Fruit fly (Drosophila melanogaster) whole organism, embryonic: ENCODE measurements around the gene CG6912.
A peak's percentile ranks its signal among the peaks of the same experiment; 100 is the strongest.

Source experiments
- Adf1 ChIP-seq: fragments of 200-800 bp; sonication (Bioruptor generic); IDR thresholded peaks from 2 replicates; pipeline ENCODE4 v1.3.6; 2022; ENCODE audit warnings: missing biosample characterization, missing genetic modification characterization
- Antp ChIP-seq: fragments of 200-800 bp; sonication (Bioruptor generic); optimal IDR thresholded peaks from 3 replicates; lab custom pipeline; 2016; ENCODE audit warnings: missing biosample characterization, missing genetic modification characterization
- Asciz ChIP-seq: fragments of 200-800 bp; sonication (Bioruptor generic); optimal IDR thresholded peaks from 2 replicates; lab custom pipeline; 2017; ENCODE audit warnings: missing biosample characterization, mild to moderate bottlenecking, missing genetic modification characterization, missing genetic modification reagents
- Atf3 ChIP-seq: fragments of 200-800 bp; sonication (Bioruptor generic); optimal IDR thresholded peaks from 3 replicates; lab custom pipeline; 2016; ENCODE audit warnings: missing biosample characterization, missing genetic modification characterization
- BtbVII ChIP-seq: fragments of 200-800 bp; sonication (Bioruptor generic); optimal IDR thresholded peaks from 3 replicates; lab custom pipeline; 2017; ENCODE audit warnings: missing biosample characterization, mild to moderate bottlenecking, missing genetic modification characterization
- CG10654 ChIP-seq: fragments of 200-800 bp; sonication (Bioruptor generic); optimal IDR thresholded peaks from 2 replicates; lab custom pipeline; 2016; ENCODE audit warnings: missing biosample characterization, missing genetic modification characterization
- CG11247 ChIP-seq: fragments of 200-800 bp; sonication (Bioruptor generic); IDR thresholded peaks from 2 replicates; pipeline ENCODE4 v1.3.6; 2022; ENCODE audit warnings: missing biosample characterization, missing genetic modification characterization
- CG12104 ChIP-seq: fragments of 200-800 bp; sonication (Bioruptor generic); optimal IDR thresholded peaks from 3 replicates; lab custom pipeline; 2016; ENCODE audit warnings: missing biosample characterization, missing genetic modification characterization
- CG13287 ChIP-seq: fragments of 200-800 bp; sonication (Bioruptor generic); IDR thresholded peaks from 2 replicates; pipeline ENCODE4 v1.3.6; 2022; ENCODE audit warnings: missing biosample characterization, missing genetic modification characterization; ENCODE audit not compliant: partially characterized antibody
- CG13775 ChIP-seq: fragments of 200-800 bp; sonication (Bioruptor generic); optimal IDR thresholded peaks from 3 replicates; lab custom pipeline; 2017; ENCODE audit warnings: missing biosample characterization, mild to moderate bottlenecking, missing genetic modification characterization
- CG14710 ChIP-seq: fragments of 200-800 bp; sonication (Bioruptor generic); optimal IDR thresholded peaks from 3 replicates; lab custom pipeline; 2019; ENCODE audit warnings: missing biosample characterization, mild to moderate bottlenecking, missing genetic modification characterization, moderate library complexity
- CG16815 ChIP-seq: fragments of 200-800 bp; sonication (Bioruptor generic); optimal IDR thresholded peaks from 3 replicates; lab custom pipeline; 2017; ENCODE audit warnings: missing biosample characterization, mild to moderate bottlenecking, missing genetic modification characterization
- CG17802 ChIP-seq: fragments of 200-800 bp; sonication (Bioruptor generic); optimal IDR thresholded peaks from 2 replicates; lab custom pipeline; 2018; ENCODE audit warnings: missing biosample characterization, mild to moderate bottlenecking, missing genetic modification characterization, moderate library complexity
- CG4707 ChIP-seq: fragments of 200-800 bp; sonication (Bioruptor generic); optimal IDR thresholded peaks from 2 replicates; lab custom pipeline; 2018; ENCODE audit warnings: missing biosample characterization, mild to moderate bottlenecking, missing genetic modification characterization, moderate library complexity
- CG8944 ChIP-seq: fragments of 200-800 bp; sonication (Bioruptor generic); optimal IDR thresholded peaks from 3 replicates; lab custom pipeline; 2016; ENCODE audit warnings: missing biosample characterization, missing genetic modification characterization
- CG9797 ChIP-seq: fragments of 200-800 bp; sonication (Bioruptor generic); optimal IDR thresholded peaks from 3 replicates; lab custom pipeline; 2018; ENCODE audit warnings: missing biosample characterization, mild to moderate bottlenecking, missing genetic modification characterization
- CG9876 ChIP-seq: fragments of 200-800 bp; sonication (Bioruptor generic); optimal IDR thresholded peaks from 2 replicates; lab custom pipeline; 2016; ENCODE audit warnings: missing biosample characterization, missing genetic modification characterization
- Dip3 ChIP-seq: fragments of 200-800 bp; sonication (Bioruptor generic); optimal IDR thresholded peaks from 3 replicates; lab custom pipeline; 2016; ENCODE audit warnings: missing biosample characterization, missing genetic modification characterization
- Dp ChIP-seq: fragments of 200-800 bp; sonication (Bioruptor generic); optimal IDR thresholded peaks from 2 replicates; lab custom pipeline; 2018; ENCODE audit warnings: missing biosample characterization, mild to moderate bottlenecking, missing genetic modification characterization, moderate library complexity
- HHEX ChIP-seq: fragments of 200-800 bp; sonication (Bioruptor generic); optimal IDR thresholded peaks from 3 replicates; lab custom pipeline; 2017; ENCODE audit warnings: missing biosample characterization, mild to moderate bottlenecking, missing genetic modification characterization, missing genetic modification reagents
- HLH3B ChIP-seq: fragments of 200-800 bp; sonication (Bioruptor generic); IDR thresholded peaks from 2 replicates; pipeline ENCODE4 v1.3.6; 2022; ENCODE audit warnings: missing biosample characterization, missing genetic modification characterization
- HLH54F ChIP-seq: fragments of 200-800 bp; sonication (Bioruptor generic); optimal IDR thresholded peaks from 3 replicates; lab custom pipeline; 2016; ENCODE audit warnings: missing biosample characterization, missing genetic modification characterization
- Hand ChIP-seq: fragments of 200-800 bp; sonication (Bioruptor generic); optimal IDR thresholded peaks from 2 replicates; lab custom pipeline; 2017; ENCODE audit warnings: mild to moderate bottlenecking, missing biosample characterization, missing genetic modification reagents, missing genetic modification characterization
- HmgD ChIP-seq: fragments of 200-800 bp; sonication (Bioruptor generic); optimal IDR thresholded peaks from 3 replicates; lab custom pipeline; 2016; ENCODE audit warnings: missing biosample characterization, missing genetic modification characterization
- Hsf ChIP-seq: fragments of 200-800 bp; sonication (Bioruptor generic); optimal IDR thresholded peaks from 3 replicates; lab custom pipeline; 2016; ENCODE audit warnings: missing biosample characterization, missing genetic modification characterization
- MTF-1 ChIP-seq: fragments of 200-800 bp; sonication (Bioruptor generic); optimal IDR thresholded peaks from 2 replicates; lab custom pipeline; 2018; ENCODE audit warnings: missing biosample characterization, mild to moderate bottlenecking, missing genetic modification characterization, borderline replicate concordance
- Meics ChIP-seq: fragments of 200-800 bp; sonication (Bioruptor generic); optimal IDR thresholded peaks from 2 replicates; lab custom pipeline; 2017; ENCODE audit warnings: missing biosample characterization, mild to moderate bottlenecking, missing genetic modification characterization
- NFAT ChIP-seq: fragments of 200-800 bp; sonication (Bioruptor generic); IDR thresholded peaks from 2 replicates; pipeline ENCODE4 v1.3.6; 2022; ENCODE audit warnings: missing biosample characterization, missing genetic modification characterization
- Poxn ChIP-seq: fragments of 200-800 bp; sonication (Bioruptor generic); IDR thresholded peaks from 2 replicates; pipeline ENCODE4 v1.3.6; 2022; ENCODE audit warnings: missing biosample characterization, missing genetic modification characterization
- Sox102F ChIP-seq: fragments of 200-800 bp; sonication (Bioruptor generic); optimal IDR thresholded peaks from 2 replicates; lab custom pipeline; 2018; ENCODE audit warnings: missing biosample characterization, mild to moderate bottlenecking, missing genetic modification characterization, moderate library complexity
- Sry-β ChIP-seq: fragments of 200-800 bp; sonication (Bioruptor generic); optimal IDR thresholded peaks from 2 replicates; lab custom pipeline; 2018; ENCODE audit warnings: missing biosample characterization, mild to moderate bottlenecking, missing genetic modification characterization, moderate library complexity
- ac ChIP-seq: fragments of 200-800 bp; sonication (Bioruptor generic); optimal IDR thresholded peaks from 3 replicates; lab custom pipeline; 2017; ENCODE audit warnings: missing biosample characterization, mild to moderate bottlenecking, missing genetic modification characterization
- bbx ChIP-seq: fragments of 200-800 bp; sonication (Bioruptor generic); IDR thresholded peaks from 2 replicates; pipeline ENCODE4 v1.3.6; 2022; ENCODE audit warnings: missing biosample characterization, missing genetic modification characterization; ENCODE audit not compliant: partially characterized antibody
- bigmax ChIP-seq: fragments of 200-800 bp; sonication (Bioruptor generic); optimal IDR thresholded peaks from 2 replicates; lab custom pipeline; 2018; ENCODE audit warnings: missing biosample characterization, mild to moderate bottlenecking, missing genetic modification characterization
- chif ChIP-seq, 2 experiments: fragments of 200-800 bp; sonication (Bioruptor generic); optimal IDR thresholded peaks; 3 replicates each; lab custom pipeline; 2016; ENCODE audit warnings: missing biosample characterization in 2 of 2, missing genetic modification characterization in 2 of 2
- dpn ChIP-seq, 2 experiments: fragments of 200-800 bp; sonication (Bioruptor generic); optimal IDR thresholded peaks; 3 replicates each; lab custom pipeline; 2016; ENCODE audit warnings: missing biosample characterization in 2 of 2, missing genetic modification characterization in 2 of 2
- ewg ChIP-seq: fragments of 200-800 bp; sonication (Bioruptor generic); optimal IDR thresholded peaks from 3 replicates; lab custom pipeline; 2017; ENCODE audit warnings: mild to moderate bottlenecking, missing biosample characterization, missing genetic modification reagents, missing genetic modification characterization
- grn ChIP-seq: fragments of 200-800 bp; sonication (Bioruptor generic); optimal IDR thresholded peaks from 3 replicates; lab custom pipeline; 2017; ENCODE audit warnings: missing biosample characterization, missing genetic modification characterization
- hb ChIP-seq: fragments of 200-800 bp; sonication (Bioruptor generic); IDR thresholded peaks from 3 replicates; pipeline ENCODE4 v1.3.6; 2022; ENCODE audit warnings: missing biosample characterization, missing genetic modification characterization; ENCODE audit not compliant: partially characterized antibody
- her ChIP-seq: fragments of 200-800 bp; sonication (Bioruptor generic); optimal IDR thresholded peaks from 2 replicates; lab custom pipeline; 2016; ENCODE audit warnings: missing biosample characterization, missing genetic modification characterization
- lilli ChIP-seq: fragments of 200-800 bp; sonication (Bioruptor generic); optimal IDR thresholded peaks from 3 replicates; lab custom pipeline; 2016; ENCODE audit warnings: missing biosample characterization, missing genetic modification characterization
- lola ChIP-seq, 3 experiments: fragments of >200 bp in 2 of 3; fragments of 200-800 bp in 1 of 3; sonication (Bioruptor generic) in 1 of 3; optimal IDR thresholded peaks; 2 replicates each; lab custom pipeline; 2017 to 2019; ENCODE audit warnings: missing biosample characterization in 3 of 3, missing genetic modification characterization in 3 of 3, mild to moderate bottlenecking in 1 of 3, moderate library complexity in 1 of 3
- mam ChIP-seq: fragments of 200-800 bp; sonication (Bioruptor generic); optimal IDR thresholded peaks from 3 replicates; lab custom pipeline; 2016; ENCODE audit warnings: missing biosample characterization, missing genetic modification characterization
- mld ChIP-seq: fragments of 200-800 bp; sonication (Bioruptor generic); IDR thresholded peaks from 3 replicates; pipeline ENCODE4 v1.3.6; 2022; ENCODE audit warnings: missing biosample characterization, missing genetic modification characterization; ENCODE audit not compliant: partially characterized antibody
- pzg ChIP-seq: fragments of 200-800 bp; sonication (Bioruptor generic); optimal IDR thresholded peaks from 3 replicates; lab custom pipeline; 2018; ENCODE audit warnings: missing biosample characterization, mild to moderate bottlenecking, missing genetic modification characterization, moderate library complexity
- ro ChIP-seq: fragments of 200-800 bp; sonication (Bioruptor generic); IDR thresholded peaks from 2 replicates; pipeline ENCODE4 v1.3.6; 2022; ENCODE audit warnings: missing biosample characterization, missing genetic modification characterization
- scrt ChIP-seq: fragments of 200-800 bp; sonication (Bioruptor generic); optimal IDR thresholded peaks from 2 replicates; lab custom pipeline; 2018; ENCODE audit warnings: missing biosample characterization, mild to moderate bottlenecking, missing genetic modification characterization, moderate library complexity
- sima ChIP-seq: fragments of 200-800 bp; sonication (Bioruptor generic); optimal IDR thresholded peaks from 2 replicates; lab custom pipeline; 2016; ENCODE audit warnings: missing biosample characterization, missing genetic modification characterization
- tx ChIP-seq: fragments of 200-800 bp; sonication (Bioruptor generic); optimal IDR thresholded peaks from 2 replicates; lab custom pipeline; 2016; ENCODE audit warnings: missing biosample characterization, missing genetic modification characterization
- zen ChIP-seq: fragments of 200-800 bp; sonication (Bioruptor generic); optimal IDR thresholded peaks from 3 replicates; lab custom pipeline; 2018; ENCODE audit warnings: missing biosample characterization, mild to moderate bottlenecking, missing genetic modification characterization, moderate library complexity

Gene CG6912

DNA sequence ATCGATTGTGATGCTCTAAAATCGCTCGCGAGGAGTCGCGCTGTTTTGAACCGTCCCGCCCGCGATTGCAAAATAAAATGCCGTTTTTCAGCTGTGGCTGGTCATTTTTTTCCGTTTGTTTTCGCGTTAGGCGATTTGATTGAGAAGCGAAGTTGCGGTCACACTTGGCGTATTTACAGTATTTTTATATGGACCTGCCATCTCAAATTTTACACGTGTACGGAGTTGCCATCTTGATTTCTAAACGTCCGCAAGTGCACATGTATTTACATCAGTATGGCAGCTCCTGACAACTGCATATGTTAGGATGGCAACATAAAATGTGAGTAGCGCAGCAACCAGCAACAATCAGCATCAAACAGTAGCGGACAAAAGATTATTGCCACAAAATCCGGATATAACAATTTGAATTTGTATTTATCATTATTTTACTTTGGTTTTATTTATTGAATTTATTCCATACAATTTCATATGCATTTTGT lies 41.2 kb downstream of the CG6912 start, which contains the start of gene CG6966 (continued):
- TF ChIP-seq ac (GFP tag; lab: Kevin White, UChicago), result peak; percentile 83
- peak; percentile 93 for TF ChIP-seq CG14710 (tag; lab: Kevin White, UChicago)
- no peak for TF ChIP-seq Poxn (GFP tag; lab: Robert Waterston, UW)
- no peak for TF ChIP-seq CG11247 (GFP tag; lab: Robert Waterston, UW)
- TF ChIP-seq HLH54F, result peak; percentile 97
- TF ChIP-seq chif (GFP tag; optimal IDR thresholded peaks at IDR 0.05; lab: Kevin White, UChicago), result peak; percentile 96
- TF ChIP-seq bigmax, result peak; percentile 74
- peak; percentile 90 for TF ChIP-seq scrt (GFP tag; lab: Kevin White, UChicago)
- peak; percentile 97 for TF ChIP-seq mam
- peak; percentile 91 for TF ChIP-seq ewg
- TF ChIP-seq CG10654 (GFP tag; lab: Kevin White, UChicago), result peak; percentile 96
- TF ChIP-seq lola (GFP tag; optimal IDR thresholded peaks at IDR 0.05; lab: Kevin White, UChicago), result peak in 1 of 3 experiments; percentile 65
- TF ChIP-seq mld, result no peak
- peak; percentile 98 for TF ChIP-seq Hsf (GFP tag; lab: Kevin White, UChicago)
- TF ChIP-seq Sox102F (GFP tag; lab: Kevin White, UChicago), result peak; percentile 88
- peak; percentile 90 for TF ChIP-seq BtbVII (GFP tag; lab: Kevin White, UChicago)
- peak; percentile 98 for TF ChIP-seq HmgD (GFP tag; lab: Kevin White, UChicago)
- peak; percentile 96 for TF ChIP-seq CG13775
- peak; percentile 87 for TF ChIP-seq Asciz (GFP tag; lab: Kevin White, UChicago)
- TF ChIP-seq Dp (GFP tag; lab: Kevin White, UChicago), result peak; percentile 97
- TF ChIP-seq HLH3B (GFP tag; lab: Robert Waterston, UW), result no peak
- peak; percentile 99 for TF ChIP-seq CG9797 (GFP tag; lab: Kevin White, UChicago)
- peak; percentile 96 for TF ChIP-seq MTF-1 (GFP tag; lab: Kevin White, UChicago)
- TF ChIP-seq Sry-β (GFP tag; lab: Kevin White, UChicago), result peak; percentile 55
- peak; percentile 76 for TF ChIP-seq Hand
- TF ChIP-seq CG13287 (GFP tag; lab: Robert Waterston, UW), result no peak
- peak; percentile 96 for TF ChIP-seq Atf3 (GFP tag; lab: Kevin White, UChicago)
- TF ChIP-seq Dip3 (GFP tag; lab: Kevin White, UChicago), result peak; percentile 95
- TF ChIP-seq her (GFP tag; lab: Kevin White, UChicago), result peak; percentile 92
- TF ChIP-seq CG4707 (GFP tag; lab: Kevin White, UChicago), result peak; percentile 90
- peak; percentile 92 for TF ChIP-seq lilli (GFP tag; lab: Kevin White, UChicago)
- peak; percentile 99 for TF ChIP-seq pzg (GFP tag; lab: Kevin White, UChicago)
- TF ChIP-seq sima (GFP tag; lab: Kevin White, UChicago), result peak; percentile 81
- TF ChIP-seq CG9876 (GFP tag; lab: Kevin White, UChicago), result peak; percentile 99
- TF ChIP-seq tx (GFP tag; lab: Kevin White, UChicago), result peak; percentile 92
- peak; percentile 85 for TF ChIP-seq CG17802 (tag; lab: Kevin White, UChicago)
- no peak for TF ChIP-seq ro (GFP tag; lab: Robert Waterston, UW)
- peak; percentile 94 for TF ChIP-seq HHEX (GFP tag; lab: Kevin White, UChicago)
- peak; percentile 95 for TF ChIP-seq Meics (GFP tag; lab: Kevin White, UChicago)
- peak; percentile 93 for TF ChIP-seq zen (tag; lab: Kevin White, UChicago)
- TF ChIP-seq NFAT (GFP tag; lab: Robert Waterston, UW), result no peak
- TF ChIP-seq bbx (GFP tag; lab: Robert Waterston, UW), result no peak
- peak; percentile 94 for TF ChIP-seq CG8944 (GFP tag; lab: Kevin White, UChicago)
- peak; percentile 93 for TF ChIP-seq CG16815 (GFP tag; lab: Kevin White, UChicago)
- TF ChIP-seq CG12104 (GFP tag; lab: Kevin White, UChicago), result peak; percentile 86
- peak; percentile 86 for TF ChIP-seq grn
- no peak for TF ChIP-seq Adf1 (GFP tag; lab: Robert Waterston, UW)
- peak; percentile 95 for TF ChIP-seq Antp (GFP tag; lab: Kevin White, UChicago)
- no peak for TF ChIP-seq hb (GFP tag; lab: Robert Waterston, UW)
- peak; percentile 94 to 97 for TF ChIP-seq dpn (GFP tag; optimal IDR thresholded peaks at IDR 0.05; lab: Kevin White, UChicago)
